Worm (Caenorhabditis elegans): ENCODE results near the gene F42C5.5.

- TF ChIP-seq mxl-1 (tag; optimal IDR thresholded peaks at IDR 0.05) = no peak
- TF ChIP-seq ZK185.1 (tag; optimal IDR thresholded peaks at IDR 0.05; ENCODE audit: poor library complexity, severe bottlenecking) = no peak
- TF ChIP-seq nfyb-1 (GFP tag; IDR thresholded peaks at IDR 0.05) = no peak
- TF ChIP-seq efl-1 (GFP tag; optimal IDR thresholded peaks at IDR 0.05) = no peak
- no peak for TF ChIP-seq snpc-4 (GFP tag; optimal IDR thresholded peaks at IDR 0.05)
- no peak for TF ChIP-seq snpc-4 (tag; optimal IDR thresholded peaks at IDR 0.05)
- no peak for TF ChIP-seq nfya-2 (GFP tag; IDR thresholded peaks at IDR 0.05)
- no peak for TF ChIP-seq mel-28 (tag; optimal IDR thresholded peaks at IDR 0.05; ENCODE audit: borderline replicate concordance)
- TF ChIP-seq ceh-91 (GFP tag; IDR thresholded peaks at IDR 0.05) = no peak
- no peak for TF ChIP-seq die-1 (tag; optimal IDR thresholded peaks at IDR 0.05)
- TF ChIP-seq snpc-1.3 (tag; optimal IDR thresholded peaks at IDR 0.05; ENCODE audit: insufficient read depth) = no peak
- no peak for TF ChIP-seq F10E7.11 (tag; optimal IDR thresholded peaks at IDR 0.05)
- no peak for TF ChIP-seq pha-4 (tag; optimal IDR thresholded peaks at IDR 0.05)
- no peak for TF ChIP-seq T07F8.4 (tag; optimal IDR thresholded peaks at IDR 0.05)
These were observed 24.9 kb upstream of the F42C5.5 start for ce11 chrIV:7318900-7319299.

Data from whole organism, young adult.